Worm (Caenorhabditis elegans) whole organism, midembryonic: ENCODE results near the gene enee-1.

Source experiments
- cog-1 ChIP-seq: sonication (generic microtip); optimal IDR thresholded peaks from 2 replicates; lab custom pipeline; 2016; ENCODE audit warnings: missing genetic modification characterization, missing compliant biosample characterization
- flt-1 ChIP-seq: fragments of 200-800 bp; sonication (Bioruptor generic); IDR thresholded peaks from 2 replicates; pipeline ENCODE4 v1.3.6; 2022; ENCODE audit warnings: missing genetic modification characterization, missing compliant biosample characterization
- klf-2 ChIP-seq: fragments of 200-800 bp; sonication (Bioruptor generic); conservative IDR thresholded peaks from 2 replicates; pipeline ENCODE4 v1.3.6; 2022; ENCODE audit warnings: missing genetic modification reagents, missing genetic modification characterization, missing compliant biosample characterization
- ztf-23 ChIP-seq: fragments of 200-800 bp; sonication (Bioruptor generic); IDR thresholded peaks from 2 replicates; pipeline ENCODE4 v1.3.6; 2022; ENCODE audit warnings: missing genetic modification reagents, missing genetic modification characterization, missing compliant biosample characterization

DNA sequence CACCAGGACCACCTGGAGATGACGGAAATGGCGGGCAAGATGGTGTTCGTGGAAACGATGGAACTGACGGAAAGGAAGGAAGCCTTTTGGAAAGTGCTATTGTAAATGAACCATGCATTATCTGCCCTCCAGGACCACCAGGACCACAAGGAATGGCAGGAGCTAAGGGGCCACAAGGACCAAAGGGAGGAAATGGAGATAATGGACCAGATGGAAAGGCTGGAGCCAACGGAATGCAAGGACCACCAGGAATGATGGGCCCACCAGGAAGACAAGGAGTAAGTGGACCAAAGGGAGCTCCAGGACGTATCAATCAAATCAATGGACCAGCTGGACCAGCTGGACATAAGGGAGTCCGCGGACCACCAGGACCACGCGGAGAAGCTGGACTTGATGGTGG, 727 bp upstream of the enee-1 start:
- TF ChIP-seq ztf-23 (GFP tag; lab: Robert Waterston, UW) (no peak), cog-1 (no peak), klf-2 (no peak), flt-1 (no peak)
